Worm (Caenorhabditis elegans) whole organism, L1 larva: Measurements from ENCODE around the gene glb-29.

ENCODE experiments used
- F16B12.6 ChIP-seq: fragments of 150-350 bp; optimal IDR thresholded peaks from 2 replicates; lab custom pipeline; 2014; ENCODE audit warnings: missing biosample characterization, missing genetic modification characterization
- alr-1 ChIP-seq: fragments of 200-800 bp; sonication (Bioruptor generic); optimal IDR thresholded peaks from 2 replicates; lab custom pipeline; 2018; ENCODE audit warnings: borderline replicate concordance, mild to moderate bottlenecking, missing genetic modification characterization, missing compliant biosample characterization
- aly-2 ChIP-seq: fragments of 150-350 bp; optimal IDR thresholded peaks from 2 replicates; lab custom pipeline; 2014; ENCODE audit warnings: missing biosample characterization, missing genetic modification characterization
- blmp-1 ChIP-seq: fragments of 150-350 bp; optimal IDR thresholded peaks from 2 replicates; lab custom pipeline; 2014; ENCODE audit warnings: missing biosample characterization, missing genetic modification characterization
- ceh-63 ChIP-seq: fragments of 200-800 bp; sonication (Bioruptor generic); optimal IDR thresholded peaks from 2 replicates; lab custom pipeline; 2018; ENCODE audit warnings: mild to moderate bottlenecking, missing genetic modification characterization, missing compliant biosample characterization
- efl-1 ChIP-seq, 4 experiments: fragments of 150-350 bp; optimal IDR thresholded peaks in 3 of 4; peaks in 1 of 4; 1 replicate in 1 of 4; 2 replicates in 3 of 4; lab custom pipeline; 2014; ENCODE audit warnings: missing biosample characterization in 2 of 4, missing genetic modification characterization in 2 of 4, missing genetic modification reagents in 2 of 4
- egl-27 ChIP-seq, 2 experiments: fragments of 150-350 bp in 1 of 2; sonication (generic microtip); optimal IDR thresholded peaks; 3 replicates each; lab custom pipeline; 2017 to 2018; ENCODE audit warnings: missing biosample characterization in 2 of 2, missing genetic modification characterization in 2 of 2, missing genetic modification reagents in 2 of 2
- elt-3 ChIP-seq, 6 experiments: fragments of 150-350 bp in 1 of 6; sonication (generic microtip); optimal IDR thresholded peaks; 2 replicates each; lab custom pipeline; 2017 to 2018; ENCODE audit warnings: missing biosample characterization in 6 of 6, missing genetic modification characterization in 6 of 6, inconsistent platforms in 1 of 6
- ets-5 ChIP-seq: fragments of 200-800 bp; sonication (Bioruptor generic); IDR thresholded peaks from 2 replicates; pipeline ENCODE4 v1.3.6; 2022; ENCODE audit warnings: missing genetic modification characterization, missing compliant biosample characterization
- fkh-4 ChIP-seq: sonication (generic microtip); optimal IDR thresholded peaks from 2 replicates; lab custom pipeline; 2016; ENCODE audit warnings: missing compliant biosample characterization, missing genetic modification characterization, borderline replicate concordance
- fos-1 ChIP-seq: fragments of 150-350 bp; optimal IDR thresholded peaks from 2 replicates; lab custom pipeline; 2014; ENCODE audit warnings: missing biosample characterization, missing genetic modification characterization
- hlh-4 ChIP-seq: sonication (generic microtip); optimal IDR thresholded peaks from 2 replicates; lab custom pipeline; 2016; ENCODE audit warnings: mild to moderate bottlenecking, missing genetic modification characterization, missing compliant biosample characterization
- hpl-2 ChIP-seq: fragments of 150-350 bp; optimal IDR thresholded peaks from 2 replicates; lab custom pipeline; 2014; ENCODE audit warnings: missing biosample characterization, missing genetic modification reagents, missing genetic modification characterization
- irx-1 ChIP-seq: sonication (generic microtip); optimal IDR thresholded peaks from 2 replicates; lab custom pipeline; 2016; ENCODE audit warnings: missing genetic modification characterization, missing compliant biosample characterization
- isw-1 ChIP-seq: fragments of 200-800 bp; sonication (Bioruptor generic); IDR thresholded peaks from 2 replicates; pipeline ENCODE4 v1.3.6; 2022; ENCODE audit warnings: missing genetic modification characterization, missing compliant biosample characterization
- lin-13 ChIP-seq: fragments of 150-350 bp; optimal IDR thresholded peaks from 2 replicates; lab custom pipeline; 2014; ENCODE audit warnings: missing biosample characterization, missing genetic modification reagents, missing genetic modification characterization
- lin-15B ChIP-seq: fragments of 150-350 bp; sonication (generic microtip); optimal IDR thresholded peaks from 3 replicates; lab custom pipeline; 2014; ENCODE audit warnings: missing biosample characterization, missing genetic modification characterization
- lin-39 ChIP-seq: fragments of 150-350 bp; optimal IDR thresholded peaks from 2 replicates; lab custom pipeline; 2014; ENCODE audit warnings: missing biosample characterization, missing genetic modification reagents, missing genetic modification characterization
- lir-3 ChIP-seq: sonication (generic microtip); optimal IDR thresholded peaks from 2 replicates; lab custom pipeline; 2016; ENCODE audit warnings: mild to moderate bottlenecking, missing genetic modification characterization, moderate library complexity, missing compliant biosample characterization; ENCODE audit not compliant: poor library complexity
- lsy-2 ChIP-seq, 2 experiments: fragments of 150-350 bp; optimal IDR thresholded peaks; 2 replicates each; lab custom pipeline; 2014; ENCODE audit warnings: missing biosample characterization in 2 of 2, missing genetic modification characterization in 2 of 2
- mab-9 ChIP-seq: fragments of 200-800 bp; sonication (Bioruptor generic); IDR thresholded peaks from 2 replicates; pipeline ENCODE4 v1.3.6; 2022; ENCODE audit warnings: missing genetic modification reagents, missing genetic modification characterization, missing compliant biosample characterization
- mef-2 ChIP-seq: fragments of 150-350 bp; optimal IDR thresholded peaks from 2 replicates; lab custom pipeline; 2014; ENCODE audit warnings: missing biosample characterization, missing genetic modification characterization
- nhr-12 ChIP-seq: sonication (generic microtip); optimal IDR thresholded peaks from 2 replicates; lab custom pipeline; 2017; ENCODE audit warnings: missing biosample characterization, missing genetic modification characterization
- nhr-19 ChIP-seq: fragments of 200-800 bp; sonication (Bioruptor generic); conservative IDR thresholded peaks from 2 replicates; pipeline ENCODE4 v1.3.6; 2022; ENCODE audit warnings: missing genetic modification characterization, missing compliant biosample characterization
- nhr-28 ChIP-seq: fragments of 150-350 bp; optimal IDR thresholded peaks from 2 replicates; lab custom pipeline; 2014; ENCODE audit warnings: missing biosample characterization, missing genetic modification characterization
- nhr-47 ChIP-seq: sonication (generic microtip); optimal IDR thresholded peaks from 2 replicates; lab custom pipeline; 2016; ENCODE audit warnings: mild to moderate bottlenecking, missing genetic modification characterization, moderate library complexity, missing compliant biosample characterization
- nhr-71 ChIP-seq: sonication (generic microtip); optimal IDR thresholded peaks from 2 replicates; lab custom pipeline; 2016; ENCODE audit warnings: mild to moderate bottlenecking, missing genetic modification characterization, moderate library complexity, missing compliant biosample characterization
- nhr-76 ChIP-seq: sonication (generic microtip); optimal IDR thresholded peaks from 2 replicates; lab custom pipeline; 2017; ENCODE audit warnings: missing biosample characterization, missing genetic modification characterization
- nhr-85 ChIP-seq: sonication (generic microtip); peaks from one replicate; lab custom pipeline; 2016; ENCODE audit warnings: missing genetic modification characterization, inconsistent platforms, missing compliant biosample characterization
- pax-3 ChIP-seq: fragments of 200-800 bp; sonication (Bioruptor generic); optimal IDR thresholded peaks from 2 replicates; lab custom pipeline; 2018; ENCODE audit warnings: mild to moderate bottlenecking, missing genetic modification characterization, moderate library complexity, missing compliant biosample characterization
- pqm-1 ChIP-seq: sonication (generic microtip); optimal IDR thresholded peaks from 3 replicates; lab custom pipeline; 2017; ENCODE audit warnings: missing biosample characterization, missing genetic modification characterization
- rnt-1 ChIP-seq: sonication (generic microtip); optimal IDR thresholded peaks from 2 replicates; lab custom pipeline; 2016; ENCODE audit warnings: mild to moderate bottlenecking, missing genetic modification characterization, moderate library complexity, missing compliant biosample characterization
- skn-1 ChIP-seq: fragments of 150-350 bp; optimal IDR thresholded peaks from 2 replicates; lab custom pipeline; 2014; ENCODE audit warnings: missing biosample characterization, missing genetic modification characterization
- sox-4 ChIP-seq: sonication (generic microtip); optimal IDR thresholded peaks from 2 replicates; lab custom pipeline; 2016; ENCODE audit warnings: missing genetic modification characterization, missing compliant biosample characterization
- sup-37 ChIP-seq: fragments of 200-800 bp; sonication (Bioruptor generic); optimal IDR thresholded peaks from 2 replicates; lab custom pipeline; 2018; ENCODE audit warnings: mild to moderate bottlenecking, missing genetic modification characterization, missing compliant biosample characterization
- tbx-2 ChIP-seq: sonication (generic microtip); optimal IDR thresholded peaks from 2 replicates; lab custom pipeline; 2016; ENCODE audit warnings: missing genetic modification characterization, missing compliant biosample characterization
- unc-30 ChIP-seq: sonication (generic microtip); optimal IDR thresholded peaks from 2 replicates; lab custom pipeline; 2017; ENCODE audit warnings: missing biosample characterization, missing genetic modification characterization
- unc-86 ChIP-seq: sonication (generic microtip); optimal IDR thresholded peaks from 2 replicates; lab custom pipeline; 2016; ENCODE audit warnings: missing genetic modification characterization, missing compliant biosample characterization
- unc-98 ChIP-seq: fragments of 200-800 bp; sonication (Bioruptor generic); IDR thresholded peaks from 2 replicates; pipeline ENCODE4 v1.3.6; 2022; ENCODE audit warnings: missing genetic modification characterization, missing compliant biosample characterization
- vab-15 ChIP-seq: sonication (generic microtip); optimal IDR thresholded peaks from 2 replicates; lab custom pipeline; 2017; ENCODE audit warnings: missing genotype, mild to moderate bottlenecking, missing genetic modification characterization, missing compliant biosample characterization
- zip-4 ChIP-seq: fragments of 200-800 bp; sonication (Bioruptor generic); optimal IDR thresholded peaks from 2 replicates; lab custom pipeline; 2018; ENCODE audit warnings: mild to moderate bottlenecking, missing genetic modification characterization, moderate library complexity, missing compliant biosample characterization
- ztf-11 ChIP-seq, 2 experiments: sonication (generic microtip); optimal IDR thresholded peaks; 2 replicates each; lab custom pipeline; 2016 to 2017; ENCODE audit warnings: missing genetic modification characterization in 2 of 2, missing biosample characterization in 1 of 2, missing compliant biosample characterization in 1 of 2
- ztf-4 ChIP-seq: fragments of 150-350 bp; optimal IDR thresholded peaks from 2 replicates; lab custom pipeline; 2014; ENCODE audit warnings: missing biosample characterization, missing genetic modification characterization

glb-29 gene

DNA sequence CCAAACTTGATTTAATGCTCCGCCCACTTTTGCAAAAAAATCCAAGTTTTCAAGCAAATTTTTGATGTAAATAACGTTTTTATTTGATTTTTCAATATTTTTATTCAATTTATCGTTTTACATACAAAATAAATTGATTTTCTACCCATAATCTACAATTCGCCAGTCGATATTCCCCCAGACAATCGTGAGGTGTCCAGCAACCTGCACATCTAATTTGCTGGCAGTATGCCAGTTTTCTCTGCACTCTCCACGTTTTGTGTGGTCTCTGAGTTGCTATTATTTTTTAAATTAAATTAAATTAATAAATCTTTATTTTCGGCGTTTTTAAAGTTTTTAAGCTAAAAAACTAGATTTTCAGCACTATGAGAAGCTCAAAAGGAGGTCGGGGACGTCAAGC is 28.8 kb upstream of the glb-29 start (continued):
- TF ChIP-seq nhr-71, result peak; percentile 94
- TF ChIP-seq lin-39 (tag; lab: Kevin White, UChicago), result peak; percentile 45
- peak; percentile 80 for TF ChIP-seq skn-1 (tag; lab: Kevin White, UChicago)
- TF ChIP-seq ets-5 (GFP tag; lab: Robert Waterston, UW), result no peak
- peak; percentile 94 for TF ChIP-seq nhr-47 (tag; lab: Kevin White, UChicago)
- TF ChIP-seq zip-4 (GFP tag; lab: Kevin White, UChicago), result peak; percentile 67
- TF ChIP-seq mab-9 (GFP tag; lab: Robert Waterston, UW), result peak; percentile 80
- no peak for TF ChIP-seq rnt-1 (tag; lab: Kevin White, UChicago)
- no peak for TF ChIP-seq hpl-2
- TF ChIP-seq unc-98 (GFP tag; lab: Robert Waterston, UW), result peak; percentile 22; the same call in 1 of the 2 replicates
- peak; percentile 66 for TF ChIP-seq fos-1
- peak; percentile 86 for TF ChIP-seq sox-4 (tag; lab: Kevin White, UChicago)
- peak; percentile 87 for TF ChIP-seq lin-15B (tag; lab: Kevin White, UChicago)
- peak; percentile 86 for TF ChIP-seq lin-13
- peak; percentile 89 for TF ChIP-seq tbx-2
- TF ChIP-seq pqm-1 (tag; lab: Kevin White, UChicago), result no peak
- peak in 1 of 2 experiments; percentile 87 for TF ChIP-seq ztf-11 (tag; optimal IDR thresholded peaks at IDR 0.05; lab: Kevin White, UChicago)
- TF ChIP-seq F16B12.6 (tag; lab: Kevin White, UChicago), result peak; percentile 34
- peak; percentile 56 for TF ChIP-seq blmp-1 (tag; lab: Kevin White, UChicago)
- TF ChIP-seq nhr-28, result no peak
- TF ChIP-seq vab-15 (tag; lab: Kevin White, UChicago), result peak; percentile 77
- TF ChIP-seq sup-37 (GFP tag; lab: Kevin White, UChicago), result no peak
- peak; percentile 61 for TF ChIP-seq hlh-4
- peak; percentile 29 for TF ChIP-seq mef-2 (tag; lab: Kevin White, UChicago)
- TF ChIP-seq egl-27 (tag; optimal IDR thresholded peaks at IDR 0.05; lab: Kevin White, UChicago), result no peak
- TF ChIP-seq unc-86, result peak; percentile 80
- TF ChIP-seq isw-1 (GFP tag; lab: Robert Waterston, UW), result peak; percentile 88
- peak; percentile 53 for TF ChIP-seq fkh-4
- TF ChIP-seq ztf-4, result peak; percentile 78
- peak; percentile 33 for TF ChIP-seq irx-1 (tag; lab: Kevin White, UChicago)
- TF ChIP-seq efl-1 (optimal IDR thresholded peaks at IDR 0.05; lab: Kevin White, UChicago), result peak; percentile 83 to 90
- TF ChIP-seq efl-1 (GFP tag; optimal IDR thresholded peaks at IDR 0.05 in 1 of 2; lab: Kevin White, UChicago), result peak; percentile 69 to 97

DNA sequence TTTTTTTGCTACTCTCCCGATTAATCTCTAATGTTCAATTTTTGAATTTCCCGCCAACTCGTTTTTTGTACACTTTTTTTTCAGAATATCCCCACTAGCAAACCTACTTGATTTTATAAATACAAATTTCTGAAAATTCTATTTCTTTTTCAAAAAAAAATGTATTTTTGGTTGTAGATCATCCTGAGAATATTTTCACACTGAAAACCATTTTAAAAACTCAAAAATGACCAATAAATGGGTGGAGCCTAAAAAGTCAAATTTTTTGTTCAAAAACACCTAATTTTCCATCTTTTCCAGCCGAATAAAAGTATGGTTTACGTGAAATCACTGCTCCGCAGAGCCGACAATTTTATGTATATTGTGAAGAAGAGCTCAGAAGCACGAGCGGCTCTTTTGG is 20.1 kb upstream of the glb-29 start, which contains the start of gene Y17G7B.3:
Gene Y17G7B.3 (plus strand): TSS at position 301 of the 400 bp plus-strand sequence.
- TF ChIP-seq lsy-2 (tag; optimal IDR thresholded peaks at IDR 0.05; lab: Kevin White, UChicago) (no peak), pax-3 (tag; lab: Kevin White, UChicago) (no peak), unc-30 (no peak), alr-1 (no peak), nhr-76 (tag; lab: Kevin White, UChicago) (no peak), ceh-63 (GFP tag; lab: Kevin White, UChicago) (no peak), elt-3 (tag; optimal IDR thresholded peaks at IDR 0.05; lab: Kevin White, UChicago) (no peak), aly-2 (no peak), lir-3 (no peak), skn-1 (tag; lab: Kevin White, UChicago) (no peak), nhr-12 (no peak), mef-2 (tag; lab: Kevin White, UChicago) (no peak), nhr-19 (no peak), nhr-85 (tag; lab: Kevin White, UChicago) (no peak), blmp-1 (tag; lab: Kevin White, UChicago) (no peak), F16B12.6 (tag; lab: Kevin White, UChicago) (no peak), unc-98 (GFP tag; lab: Robert Waterston, UW) (no peak), hpl-2 (no peak), irx-1 (tag; lab: Kevin White, UChicago) (no peak)
